Worm (Caenorhabditis elegans) whole organism, L4/young adult: ENCODE measurements around the gene F13D12.8.
"Not testable (repeated sequence)": the region's sequence is repeated elsewhere in the genome, so short reads cannot be mapped to it uniquely, and the experiment has no call there.

ENCODE experiments used
- W03F9.2 ChIP-seq: fragments of 150-350 bp; optimal IDR thresholded peaks from 2 replicates; lab custom pipeline; 2014; ENCODE audit warnings: missing biosample characterization, missing genetic modification characterization
- dao-5 ChIP-seq: sonication (generic microtip); optimal IDR thresholded peaks from 2 replicates; lab custom pipeline; 2016; ENCODE audit warnings: missing genotype, missing genetic modification characterization, moderate library complexity, missing compliant biosample characterization
- him-1 ChIP-seq: sonication (generic microtip); optimal IDR thresholded peaks from 2 replicates; lab custom pipeline; 2016; ENCODE audit warnings: missing genotype, missing genetic modification reagents, missing genetic modification characterization, missing compliant biosample characterization

F13D12.8 gene

ce11 chrII:11722164-11722563, 10.2 kb downstream of the F13D12.8 start:
- TF ChIP-seq him-1 (tag; lab: Kevin White, UChicago) (no peak), dao-5 (tag; lab: Kevin White, UChicago) (no peak), W03F9.2 (tag; lab: Kevin White, UChicago) (no peak)

- no peak for TF ChIP-seq dao-5 (tag; lab: Kevin White, UChicago)
- TF ChIP-seq him-1 (tag; lab: Kevin White, UChicago): no peak
- no peak for TF ChIP-seq W03F9.2 (tag; lab: Kevin White, UChicago)
Measured at ce11 chrII:11721604-11722003, 10.8 kb downstream of the F13D12.8 start.

- TF ChIP-seq him-1 (tag; lab: Kevin White, UChicago) (no peak), dao-5 (tag; lab: Kevin White, UChicago) (no peak), W03F9.2 (tag; lab: Kevin White, UChicago) (no peak)
Measured at ce11 chrII:11720819-11721218, 11.6 kb downstream of the F13D12.8 start.

- TF ChIP-seq W03F9.2 (tag; lab: Kevin White, UChicago): no peak
- no peak for TF ChIP-seq him-1 (tag; lab: Kevin White, UChicago)
- no peak for TF ChIP-seq dao-5 (tag; lab: Kevin White, UChicago)
Measured at ce11 chrII:11720102-11720501, 12.3 kb downstream of the F13D12.8 start, which contains the start of gene F13D12.3. Gene F13D12.3, plus strand, starts transcription at chrII:11720402.

- no peak for TF ChIP-seq dao-5 (tag; lab: Kevin White, UChicago)
- TF ChIP-seq him-1 (tag; lab: Kevin White, UChicago): no peak
- no peak for TF ChIP-seq W03F9.2 (tag; lab: Kevin White, UChicago)
Measured at ce11 chrII:11719533-11719932, 12.9 kb downstream of the F13D12.8 start.

ce11 chrII:11714728-11715127, 17.7 kb downstream of the F13D12.8 start:
- TF ChIP-seq dao-5 (tag; lab: Kevin White, UChicago): no peak
- TF ChIP-seq him-1 (tag; lab: Kevin White, UChicago): no peak
- TF ChIP-seq W03F9.2 (tag; lab: Kevin White, UChicago): no peak

- no peak for TF ChIP-seq him-1 (tag; lab: Kevin White, UChicago)
- TF ChIP-seq W03F9.2 (tag; lab: Kevin White, UChicago): no peak
- no peak for TF ChIP-seq dao-5 (tag; lab: Kevin White, UChicago)
Measured at ce11 chrII:11713569-11713968, 18.8 kb downstream of the F13D12.8 start, which contains the start of gene F13D12.10. Gene F13D12.10, plus strand, starts transcription at chrII:11713799.

- TF ChIP-seq W03F9.2 (tag; lab: Kevin White, UChicago): no peak
Measured at ce11 chrII:11710771-11711170, 21.6 kb downstream of the F13D12.8 start.

ce11 chrII:11709464-11709863, 22.9 kb downstream of the F13D12.8 start, which contains the start of gene fcmt-1:
Gene fcmt-1, minus strand, starts transcription at chrII:11709564.
- TF ChIP-seq dao-5 (tag; lab: Kevin White, UChicago): no peak
- no peak for TF ChIP-seq him-1 (tag; lab: Kevin White, UChicago)
- no peak for TF ChIP-seq W03F9.2 (tag; lab: Kevin White, UChicago)

ce11 chrII:11705787-11706186, 26.6 kb downstream of the F13D12.8 start, which contains the start of gene VF13D12L.3:
Gene VF13D12L.3, plus strand, starts transcription at chrII:11706009.
- TF ChIP-seq W03F9.2 (tag; lab: Kevin White, UChicago) (no peak), him-1 (tag; lab: Kevin White, UChicago) (no peak), dao-5 (tag; lab: Kevin White, UChicago) (no peak)

- TF ChIP-seq him-1 (tag; lab: Kevin White, UChicago) (no peak), dao-5 (tag; lab: Kevin White, UChicago) (no peak), W03F9.2 (tag; lab: Kevin White, UChicago) (no peak)
Measured at ce11 chrII:11700635-11701034, 31.8 kb downstream of the F13D12.8 start.

- no peak for TF ChIP-seq dao-5 (tag; lab: Kevin White, UChicago)
- no peak for TF ChIP-seq W03F9.2 (tag; lab: Kevin White, UChicago)
- TF ChIP-seq him-1 (tag; lab: Kevin White, UChicago): no peak
Measured at ce11 chrII:11700200-11700599, 32.2 kb downstream of the F13D12.8 start, which contains the start of gene inos-1. Gene inos-1, minus strand, starts transcription at chrII:11700300.

ce11 chrII:11695945-11696270, 36.5 kb downstream of the F13D12.8 start, which contains the start of gene xpf-1:
Gene xpf-1, plus strand, starts transcription at chrII:11696171.
- TF ChIP-seq dao-5 (tag; lab: Kevin White, UChicago) (no peak), W03F9.2 (tag; lab: Kevin White, UChicago) (no peak), him-1 (tag; lab: Kevin White, UChicago) (no peak)

- TF ChIP-seq him-1, dao-5, W03F9.2 (tag; lab: Kevin White, UChicago): not testable (repeated sequence)
Measured at ce11 chrII:11695161-11695944, 37.0 kb downstream of the F13D12.8 start, which contains the start of gene tars-1. Gene tars-1, minus strand, starts transcription at chrII:11695657.
